Fruit fly (Drosophila melanogaster) whole organism, embryonic: ENCODE data around the gene kud.

Experiments used
- Atf6 ChIP-seq: fragments of 200-800 bp; sonication (Bioruptor generic); IDR thresholded peaks from 2 replicates; pipeline ENCODE4 v1.3.6; 2022; ENCODE audit warnings: missing biosample characterization, missing genetic modification characterization
- Blimp-1 ChIP-seq: fragments of 200-800 bp; sonication (Bioruptor generic); optimal IDR thresholded peaks from 3 replicates; lab custom pipeline; 2018; ENCODE audit warnings: missing biosample characterization, missing genetic modification characterization, mild to moderate bottlenecking, moderate library complexity, missing genetic modification reagents
- CG11456 ChIP-seq: fragments of 200-800 bp; sonication (Bioruptor generic); IDR thresholded peaks from 3 replicates; pipeline ENCODE4 v1.3.6; 2022; ENCODE audit warnings: missing biosample characterization, missing genetic modification characterization
- CG11560 ChIP-seq: fragments of 200-800 bp; sonication (Bioruptor generic); IDR thresholded peaks from 3 replicates; pipeline ENCODE4 v1.3.6; 2022; ENCODE audit warnings: missing biosample characterization, missing genetic modification characterization
- CG12769 ChIP-seq: fragments of 200-800 bp; sonication (Bioruptor generic); optimal IDR thresholded peaks from 2 replicates; lab custom pipeline; 2019; ENCODE audit warnings: missing biosample characterization, mild to moderate bottlenecking, missing genetic modification characterization, moderate library complexity
- CG16813 ChIP-seq: fragments of 200-800 bp; sonication (Bioruptor generic); IDR thresholded peaks from 3 replicates; pipeline ENCODE4 v1.3.6; 2022; ENCODE audit warnings: missing biosample characterization, missing genetic modification characterization; ENCODE audit not compliant: partially characterized antibody
- CG17568 ChIP-seq: fragments of 200-800 bp; sonication (Bioruptor generic); optimal IDR thresholded peaks from 2 replicates; lab custom pipeline; 2018; ENCODE audit warnings: missing biosample characterization, mild to moderate bottlenecking, missing genetic modification characterization, moderate library complexity
- CG17802 ChIP-seq: fragments of 200-800 bp; sonication (Bioruptor generic); optimal IDR thresholded peaks from 2 replicates; lab custom pipeline; 2018; ENCODE audit warnings: missing biosample characterization, mild to moderate bottlenecking, missing genetic modification characterization, moderate library complexity
- CG1832 ChIP-seq: fragments of 200-800 bp; sonication (Bioruptor generic); optimal IDR thresholded peaks from 2 replicates; lab custom pipeline; 2017; ENCODE audit warnings: missing biosample characterization, mild to moderate bottlenecking, missing genetic modification characterization, inconsistent platforms
- CG9876 ChIP-seq: fragments of 200-800 bp; sonication (Bioruptor generic); optimal IDR thresholded peaks from 2 replicates; lab custom pipeline; 2016; ENCODE audit warnings: missing biosample characterization, missing genetic modification characterization
- Deaf1 ChIP-seq: fragments of 200-800 bp; optimal IDR thresholded peaks from 3 replicates; lab custom pipeline; 2019; ENCODE audit warnings: missing biosample characterization, mild to moderate bottlenecking, missing genetic modification characterization, moderate library complexity
- Dfd ChIP-seq, 2 experiments: fragments of >200 bp; optimal IDR thresholded peaks; 2 replicates each; lab custom pipeline; 2017; ENCODE audit warnings: missing biosample characterization in 2 of 2, missing genetic modification characterization in 2 of 2
- Eip74EF ChIP-seq, 2 experiments: fragments of 200-800 bp in 1 of 2; fragments of >200 bp in 1 of 2; sonication (Bioruptor generic) in 1 of 2; optimal IDR thresholded peaks; 2 replicates each; lab custom pipeline; 2017 to 2019; ENCODE audit warnings: missing biosample characterization in 2 of 2, missing genetic modification characterization in 2 of 2, mild to moderate bottlenecking in 1 of 2, moderate library complexity in 1 of 2
- Ets65A ChIP-seq: fragments of 200-800 bp; sonication (Bioruptor generic); peaks from one replicate; lab custom pipeline; 2016; ENCODE audit warnings: missing biosample characterization, missing genetic modification characterization
- GATAe ChIP-seq: fragments of 200-800 bp; sonication (Bioruptor generic); conservative IDR thresholded peaks from 2 replicates; pipeline ENCODE4 v1.3.6; 2022; ENCODE audit warnings: missing biosample characterization, missing genetic modification characterization
- HLH3B ChIP-seq: fragments of 200-800 bp; sonication (Bioruptor generic); IDR thresholded peaks from 2 replicates; pipeline ENCODE4 v1.3.6; 2022; ENCODE audit warnings: missing biosample characterization, missing genetic modification characterization
- HLHmδ ChIP-seq: fragments of 200-800 bp; sonication (Bioruptor generic); optimal IDR thresholded peaks from 2 replicates; lab custom pipeline; 2018; ENCODE audit warnings: missing biosample characterization, mild to moderate bottlenecking, missing genetic modification characterization, moderate library complexity
- Hr78 ChIP-seq, 2 experiments: fragments of 200-800 bp in 1 of 2; fragments of >200 bp in 1 of 2; sonication (Bioruptor generic) in 1 of 2; optimal IDR thresholded peaks; 2 replicates each; lab custom pipeline; 2017 to 2019; ENCODE audit warnings: missing biosample characterization in 2 of 2, missing genetic modification characterization in 2 of 2, mild to moderate bottlenecking in 1 of 2, moderate library complexity in 1 of 2
- Med ChIP-seq: fragments of 200-800 bp; sonication (Bioruptor generic); peaks from one replicate; lab custom pipeline; 2016; ENCODE audit warnings: missing biosample characterization, missing genetic modification characterization, mild to moderate bottlenecking, inconsistent platforms, moderate library complexity
- Oli ChIP-seq: fragments of 200-800 bp; sonication (Bioruptor generic); optimal IDR thresholded peaks from 2 replicates; lab custom pipeline; 2018; ENCODE audit warnings: missing biosample characterization, mild to moderate bottlenecking, missing genetic modification characterization, moderate library complexity
- Poxn ChIP-seq: fragments of 200-800 bp; sonication (Bioruptor generic); IDR thresholded peaks from 2 replicates; pipeline ENCODE4 v1.3.6; 2022; ENCODE audit warnings: missing biosample characterization, missing genetic modification characterization
- Sry-β ChIP-seq: fragments of 200-800 bp; sonication (Bioruptor generic); optimal IDR thresholded peaks from 2 replicates; lab custom pipeline; 2018; ENCODE audit warnings: missing biosample characterization, mild to moderate bottlenecking, missing genetic modification characterization, moderate library complexity
- Trl ChIP-seq, 3 experiments: fragments of >200 bp in 2 of 3; fragments of 200-800 bp in 1 of 3; sonication (Bioruptor generic) in 1 of 3; optimal IDR thresholded peaks; 2 replicates in 1 of 3; 3 replicates in 2 of 3; lab custom pipeline; 2016 to 2017; ENCODE audit warnings: missing biosample characterization in 1 of 3, missing genetic modification characterization in 1 of 3
- bowl ChIP-seq: fragments of 200-800 bp; sonication (Bioruptor generic); IDR thresholded peaks from 2 replicates; pipeline ENCODE4 v1.3.6; 2022; ENCODE audit warnings: missing biosample characterization, missing genetic modification characterization
- cg ChIP-seq: fragments of 200-800 bp; sonication (Bioruptor generic); optimal IDR thresholded peaks from 3 replicates; lab custom pipeline; 2019; ENCODE audit warnings: missing biosample characterization, mild to moderate bottlenecking, missing genetic modification characterization, moderate library complexity
- chinmo ChIP-seq: fragments of 200-800 bp; sonication (Bioruptor generic); IDR thresholded peaks from 4 replicates; pipeline ENCODE4 v1.3.6; 2022; ENCODE audit warnings: missing biosample characterization, missing genetic modification characterization; ENCODE audit not compliant: partially characterized antibody
- disco-r ChIP-seq: fragments of 200-800 bp; sonication (Bioruptor generic); optimal IDR thresholded peaks from 2 replicates; lab custom pipeline; 2016; ENCODE audit warnings: missing biosample characterization, missing genetic modification characterization
- dysf ChIP-seq: fragments of 200-800 bp; sonication (Bioruptor generic); IDR thresholded peaks from 3 replicates; pipeline ENCODE4 v1.3.6; 2022; ENCODE audit warnings: missing biosample characterization, missing genetic modification characterization
- emc ChIP-seq: fragments of 200-800 bp; sonication (Bioruptor generic); optimal IDR thresholded peaks from 2 replicates; lab custom pipeline; 2016; ENCODE audit warnings: missing biosample characterization, missing genetic modification characterization
- ftz-f1 ChIP-seq: fragments of 200-800 bp; sonication (Bioruptor generic); optimal IDR thresholded peaks from 2 replicates; lab custom pipeline; 2016; ENCODE audit warnings: missing biosample characterization, missing genetic modification characterization
- gsb-n ChIP-seq: fragments of 200-800 bp; sonication (Bioruptor generic); optimal IDR thresholded peaks from 3 replicates; lab custom pipeline; 2018; ENCODE audit warnings: missing biosample characterization, mild to moderate bottlenecking, missing genetic modification characterization
- ken ChIP-seq: fragments of 200-800 bp; sonication (Bioruptor generic); IDR thresholded peaks from 3 replicates; pipeline ENCODE4 v1.3.6; 2022; ENCODE audit warnings: missing biosample characterization, missing genetic modification characterization
- kni ChIP-seq: fragments of 200-800 bp; sonication (Bioruptor generic); optimal IDR thresholded peaks from 3 replicates; lab custom pipeline; 2017; ENCODE audit warnings: mild to moderate bottlenecking, missing biosample characterization, missing genetic modification reagents, missing genetic modification characterization
- oc ChIP-seq: fragments of 200-800 bp; sonication (Bioruptor generic); optimal IDR thresholded peaks from 2 replicates; lab custom pipeline; 2018; ENCODE audit warnings: missing biosample characterization, mild to moderate bottlenecking, missing genetic modification characterization, moderate library complexity
- otp ChIP-seq: fragments of 200-800 bp; sonication (Bioruptor generic); IDR thresholded peaks from 3 replicates; pipeline ENCODE4, ENCODE4 v1.3.6; 2022; ENCODE audit warnings: missing biosample characterization, missing genetic modification characterization
- repo ChIP-seq: fragments of 200-800 bp; sonication (Bioruptor generic); optimal IDR thresholded peaks from 2 replicates; lab custom pipeline; 2016; ENCODE audit warnings: missing biosample characterization, missing genetic modification characterization
- sqz ChIP-seq: fragments of 200-800 bp; sonication (Bioruptor generic); optimal IDR thresholded peaks from 3 replicates; lab custom pipeline; 2018; ENCODE audit warnings: missing biosample characterization, mild to moderate bottlenecking, missing genetic modification characterization
- trem ChIP-seq: fragments of 200-800 bp; optimal IDR thresholded peaks from 3 replicates; lab custom pipeline; 2019; ENCODE audit warnings: missing biosample characterization, mild to moderate bottlenecking, missing genetic modification characterization, moderate library complexity
- vnd ChIP-seq: fragments of 200-800 bp; sonication (Bioruptor generic); IDR thresholded peaks from 3 replicates; pipeline ENCODE4 v1.3.6; 2022; ENCODE audit warnings: missing biosample characterization, missing genetic modification characterization; ENCODE audit not compliant: partially characterized antibody
- vvl ChIP-seq: fragments of 200-800 bp; sonication (Bioruptor generic); IDR thresholded peaks from 2 replicates; pipeline ENCODE4 v1.3.6; 2022; ENCODE audit warnings: missing biosample characterization, missing genetic modification characterization

The kud gene

DNA sequence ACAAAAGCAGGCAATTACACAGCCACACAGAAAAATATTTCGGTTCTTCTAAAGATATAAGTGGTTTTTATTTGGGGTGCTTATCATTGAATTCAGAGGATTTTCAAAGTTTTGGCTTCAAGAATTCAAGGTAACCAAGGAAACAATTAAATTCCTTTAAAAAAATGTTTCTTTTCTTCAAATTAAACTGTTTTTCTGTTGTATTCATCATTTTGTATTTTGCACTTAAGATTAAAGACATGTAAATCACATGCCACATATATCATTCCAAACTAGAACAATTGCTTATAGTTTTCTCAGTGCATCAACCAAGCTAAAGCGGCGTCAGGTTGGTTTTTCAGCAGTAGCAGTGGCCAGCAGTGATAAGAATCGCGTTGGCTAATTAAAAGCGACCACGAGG lies 4.3 kb downstream of the kud start (continued):
- no peak for TF ChIP-seq CG17802 (tag; lab: Kevin White, UChicago)

DNA sequence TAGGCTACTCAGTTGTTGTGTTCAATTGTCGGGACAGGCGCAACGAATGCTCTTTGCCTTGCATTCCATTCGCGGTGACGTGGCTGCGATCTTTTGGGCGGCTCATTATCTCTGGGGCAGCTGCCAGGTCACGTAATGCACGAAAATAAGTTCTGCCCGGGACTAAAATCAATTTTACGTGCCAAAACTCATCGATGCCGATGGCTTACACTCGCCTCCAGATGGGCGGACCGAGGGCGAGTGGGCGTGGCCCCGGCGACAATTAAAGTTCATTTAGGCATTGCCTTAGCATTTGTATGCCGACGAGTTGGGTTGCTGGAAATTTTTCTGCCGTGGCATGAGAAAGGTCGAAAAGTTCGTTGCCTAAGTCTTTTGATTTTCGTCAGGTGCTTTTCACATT lies 8.1 kb downstream of the kud start:
- TF ChIP-seq repo (no peak), CG11560 (0 out of 3 replicates have a peak, but pooled peaks have one; percentile 32), CG9876 (GFP tag; lab: Kevin White, UChicago) (no peak), kni (GFP tag; lab: Kevin White, UChicago) (peak; percentile 35), dysf (GFP tag; lab: Robert Waterston, UW) (0 out of 3 replicates have a peak, but pooled peaks have one; percentile 8), CG11456 (GFP tag; lab: Robert Waterston, UW) (no peak), disco-r (GFP tag; lab: Kevin White, UChicago) (no peak), Hr78 (GFP tag; optimal IDR thresholded peaks at IDR 0.05; lab: Kevin White, UChicago) (peak in 1 of 2 experiments; percentile 62), trem (tag; lab: Kevin White, UChicago) (no peak), Eip74EF (GFP tag; optimal IDR thresholded peaks at IDR 0.05; lab: Kevin White, UChicago) (peak in 1 of 2 experiments; percentile 17), vvl (GFP tag; lab: Robert Waterston, UW) (0 out of 2 replicates have a peak, but pooled peaks have one; percentile 54)

DNA sequence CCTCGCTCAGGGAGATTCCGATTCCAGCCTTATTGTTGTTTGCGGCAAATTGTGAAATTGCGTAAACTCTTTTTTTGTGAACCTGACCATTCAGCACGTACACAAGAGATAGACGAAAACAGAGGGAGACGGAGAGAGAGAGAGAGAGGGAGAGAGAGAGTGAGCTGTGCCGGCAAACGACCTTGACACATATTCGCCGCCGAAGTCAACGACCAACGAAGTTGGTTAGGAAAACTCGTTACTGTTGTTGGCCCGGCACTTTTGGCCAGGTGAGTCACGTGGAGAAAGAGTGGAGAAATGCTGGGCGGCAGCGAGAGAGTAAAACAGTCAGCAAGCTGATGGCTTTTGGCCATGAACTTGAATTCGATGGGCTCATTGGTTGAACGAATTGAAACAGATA lies 14.8 kb downstream of the kud start:
- peak; percentile 18 for TF ChIP-seq gsb-n (tag; lab: Kevin White, UChicago)
- TF ChIP-seq Sry-β (GFP tag; lab: Kevin White, UChicago): no peak
- peak; percentile 37 for TF ChIP-seq oc (tag; lab: Kevin White, UChicago)
- peak; percentile 10 to 40 for TF ChIP-seq Trl (optimal IDR thresholded peaks at IDR 0.05; lab: Kevin White, UChicago)
- no peak for TF ChIP-seq Trl (GFP tag; optimal IDR thresholded peaks at IDR 0.05; lab: Kevin White, UChicago)
- peak; percentile 44 for TF ChIP-seq ftz-f1 (GFP tag; lab: Kevin White, UChicago)
- no peak for TF ChIP-seq disco-r (GFP tag; lab: Kevin White, UChicago)
- peak; percentile 87 for TF ChIP-seq Ets65A (GFP tag; lab: Kevin White, UChicago)
- TF ChIP-seq Poxn (GFP tag; lab: Robert Waterston, UW): no peak
- no peak for TF ChIP-seq CG16813 (GFP tag; lab: Robert Waterston, UW)
- 0 out of 2 replicates have a peak, but pooled peaks have one; percentile 7 for TF ChIP-seq vvl (GFP tag; lab: Robert Waterston, UW)
- TF ChIP-seq ken (GFP tag; lab: Robert Waterston, UW): 0 out of 3 replicates have a peak, but pooled peaks have one; percentile 15
- TF ChIP-seq Hr78 (GFP tag; optimal IDR thresholded peaks at IDR 0.05; lab: Kevin White, UChicago): peak in 1 of 2 experiments; percentile 11
- peak; percentile 35 for TF ChIP-seq CG12769 (tag; lab: Kevin White, UChicago)
- TF ChIP-seq CG1832 (GFP tag; lab: Kevin White, UChicago): peak; percentile 29
- no peak for TF ChIP-seq vnd (GFP tag; lab: Robert Waterston, UW)
- TF ChIP-seq sqz (GFP tag; lab: Kevin White, UChicago): peak; percentile 18
- TF ChIP-seq Blimp-1 (GFP tag; lab: Kevin White, UChicago): peak; percentile 59
- no peak for TF ChIP-seq Oli

DNA sequence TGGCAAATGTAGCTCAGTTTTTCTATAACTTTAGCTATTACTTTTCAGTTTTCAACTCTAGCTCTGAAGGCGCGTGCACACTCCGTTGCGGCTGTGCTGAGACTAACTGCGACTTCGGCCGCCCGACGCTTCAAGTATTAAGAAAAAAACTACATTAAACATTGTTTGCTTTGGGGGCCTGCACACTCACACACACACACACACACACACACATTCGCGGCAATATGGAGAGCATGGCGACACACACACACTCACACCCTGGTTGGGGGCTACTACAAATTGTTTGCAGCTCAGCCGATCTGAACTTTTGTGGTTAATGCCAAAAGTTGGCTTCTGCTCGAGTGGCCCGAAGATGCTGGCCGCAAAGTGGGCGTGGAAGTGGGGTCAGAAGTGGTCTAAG lies 15.8 kb downstream of the kud start, which contains the start of gene CG13024:
Gene CG13024 (minus strand): TSS at position 108 of the 400 bp plus-strand sequence.
- TF ChIP-seq emc (GFP tag; lab: Kevin White, UChicago): no peak
- TF ChIP-seq cg (GFP tag; lab: Kevin White, UChicago): peak; percentile 43
- TF ChIP-seq chinmo: peak; percentile 80; the same call in 2 of the 4 replicates
- TF ChIP-seq Med (GFP tag; lab: Kevin White, UChicago): peak; percentile 53
- no peak for TF ChIP-seq Atf6 (GFP tag; lab: Robert Waterston, UW)
- peak in 1 of 2 experiments; percentile 8 for TF ChIP-seq Dfd (GFP tag; optimal IDR thresholded peaks at IDR 0.05; lab: Kevin White, UChicago)
- TF ChIP-seq HLH3B (GFP tag; lab: Robert Waterston, UW): 0 out of 2 replicates have a peak, but pooled peaks have one; percentile 5
- TF ChIP-seq GATAe (GFP tag; lab: Robert Waterston, UW): no peak
- TF ChIP-seq otp: peak; percentile 28; the same call in 1 of the 3 replicates
- TF ChIP-seq HLHmδ: no peak
- TF ChIP-seq Deaf1 (tag; lab: Kevin White, UChicago): peak; percentile 41
- 0 out of 2 replicates have a peak, but pooled peaks have one; percentile 5 for TF ChIP-seq bowl (GFP tag; lab: Robert Waterston, UW)
- TF ChIP-seq CG17568 (GFP tag; lab: Kevin White, UChicago): no peak
